Fruit fly (Drosophila melanogaster): Measurements from ENCODE around the gene ATPsynbetaL.
A peak's percentile ranks its signal among the peaks of the same experiment; 100 is the strongest.

The ATPsynbetaL gene

dm6 chr3L:16128973-16129745 lies 31.5 kb downstream of the ATPsynbetaL start, which contains the start of gene SsRbeta (continued):
- TF ChIP-seq chinmo (GFP tag; IDR thresholded peaks at IDR 0.05; ENCODE audit: partially characterized antibody), result peak; percentile 72; the same call in 1 of the 4 replicates
- TF ChIP-seq fru (optimal IDR thresholded peaks at IDR 0.05), result no peak
- TF ChIP-seq CG4424 (GFP tag; optimal IDR thresholded peaks at IDR 0.05), result peak; percentile 48
- TF ChIP-seq HLHmδ (GFP tag; optimal IDR thresholded peaks at IDR 0.05), result peak; percentile 88
- no peak for TF ChIP-seq CG3281 (GFP tag; optimal IDR thresholded peaks at IDR 0.05)
- TF ChIP-seq insv (GFP tag; optimal IDR thresholded peaks at IDR 0.05), result no peak
- TF ChIP-seq vnd (GFP tag; IDR thresholded peaks at IDR 0.05; ENCODE audit: partially characterized antibody), result 0 out of 3 replicates have a peak, but pooled peaks have one; percentile 39
- TF ChIP-seq Deaf1 (tag; optimal IDR thresholded peaks at IDR 0.05), result peak; percentile 96
- peak; percentile 88 for TF ChIP-seq Ets97D (GFP tag; optimal IDR thresholded peaks at IDR 0.05)
- peak; percentile 38 for TF ChIP-seq dmrt11E (tag; optimal IDR thresholded peaks at IDR 0.05)
- no peak for TF ChIP-seq Atf-2 (GFP tag; optimal IDR thresholded peaks at IDR 0.05)
- TF ChIP-seq kni (GFP tag; optimal IDR thresholded peaks at IDR 0.05), result peak; percentile 5
- no peak for TF ChIP-seq Chrac-16 (GFP tag; optimal IDR thresholded peaks at IDR 0.05)
- peak; percentile 43 for TF ChIP-seq CG9727 (GFP tag; optimal IDR thresholded peaks at IDR 0.05)
- no peak for TF ChIP-seq Hand (GFP tag; optimal IDR thresholded peaks at IDR 0.05)
- TF ChIP-seq stwl (tag; optimal IDR thresholded peaks at IDR 0.05), result peak; percentile 61
- peak; percentile 74; the same call in 2 of the 3 replicates for TF ChIP-seq ase (GFP tag; IDR thresholded peaks at IDR 0.05)
- peak; percentile 51; the same call in 2 of the 3 replicates for TF ChIP-seq H15 (GFP tag; IDR thresholded peaks at IDR 0.05)
- peak; percentile 45 for TF ChIP-seq sens (GFP tag)
- TF ChIP-seq CG9609 (GFP tag; optimal IDR thresholded peaks at IDR 0.05), result peak; percentile 23
- TF ChIP-seq CG5180 (GFP tag; optimal IDR thresholded peaks at IDR 0.05), result peak; percentile 13
- TF ChIP-seq hbn (GFP tag; IDR thresholded peaks at IDR 0.05; ENCODE audit: partially characterized antibody), result peak; percentile 61
- no peak for TF ChIP-seq CG3163 (GFP tag; optimal IDR thresholded peaks at IDR 0.05)
- peak; percentile 17 for TF ChIP-seq bigmax (GFP tag; optimal IDR thresholded peaks at IDR 0.05)
- TF ChIP-seq dysf (GFP tag; IDR thresholded peaks at IDR 0.05), result no peak; the same call in 2 of the 3 replicates
- no peak for TF ChIP-seq C15 (GFP tag; IDR thresholded peaks at IDR 0.05)
- TF ChIP-seq D19A (tag; optimal IDR thresholded peaks at IDR 0.05), result peak; percentile 31
- TF ChIP-seq abd-A (tag; optimal IDR thresholded peaks at IDR 0.05), result no peak
- TF ChIP-seq CG12236 (GFP tag; optimal IDR thresholded peaks at IDR 0.05), result no peak
- peak; percentile 19; the same call in 1 of the 2 replicates for TF ChIP-seq peb (GFP tag; IDR thresholded peaks at IDR 0.05)
- TF ChIP-seq mld (GFP tag; IDR thresholded peaks at IDR 0.05; ENCODE audit: partially characterized antibody), result no peak
- peak; percentile 63 for TF ChIP-seq Myb (GFP tag; optimal IDR thresholded peaks at IDR 0.05)
- TF ChIP-seq BEAF-32 (GFP tag; optimal IDR thresholded peaks at IDR 0.05), result peak; percentile 86
- peak; percentile 55 for TF ChIP-seq CG30403 (GFP tag; optimal IDR thresholded peaks at IDR 0.05)
- no peak for TF ChIP-seq shn (GFP tag; optimal IDR thresholded peaks at IDR 0.05)
- TF ChIP-seq CG11085 (GFP tag; IDR thresholded peaks at IDR 0.05), result no peak
- TF ChIP-seq Mrtf (GFP tag; IDR thresholded peaks at IDR 0.05), result peak; percentile 50; the same call in 1 of the 3 replicates
- TF ChIP-seq Atf3 (GFP tag; optimal IDR thresholded peaks at IDR 0.05), result peak; percentile 2
- TF ChIP-seq CG18599 (GFP tag; optimal IDR thresholded peaks at IDR 0.05), result peak; percentile 12
- peak; percentile 53 for TF ChIP-seq sqz (GFP tag; optimal IDR thresholded peaks at IDR 0.05)
- peak in 1 of 2 experiments; percentile 46 for TF ChIP-seq bsh (GFP tag; optimal IDR thresholded peaks at IDR 0.05)
- peak; percentile 32 for TF ChIP-seq CG12391 (tag; optimal IDR thresholded peaks at IDR 0.05)
- TF ChIP-seq Xbp1 (GFP tag; optimal IDR thresholded peaks at IDR 0.05), result peak; percentile 48
- peak; percentile 67 for TF ChIP-seq Dll (GFP tag; IDR thresholded peaks at IDR 0.05; ENCODE audit: partially characterized antibody)
- TF ChIP-seq esg (GFP tag; conservative IDR thresholded peaks at IDR 0.05), result peak; percentile 41
- TF ChIP-seq sr (GFP tag; IDR thresholded peaks at IDR 0.05), result no peak
- TF ChIP-seq Bgb (GFP tag; IDR thresholded peaks at IDR 0.05; ENCODE audit: partially characterized antibody), result peak; percentile 84
- TF ChIP-seq ap (GFP tag; IDR thresholded peaks at IDR 0.05), result peak; percentile 70

Data from whole organism, embryonic.